Worm (Caenorhabditis elegans) whole organism, L1 larva: ENCODE data around the gene gldi-2.

Experiments
- ceh-82 ChIP-seq, 3 experiments: fragments of 150-350 bp in 1 of 3; sonication (generic microtip) in 2 of 3; optimal IDR thresholded peaks; 2 replicates each; lab custom pipeline; 2014 to 2017; ENCODE audit warnings: missing biosample characterization in 3 of 3, missing genetic modification characterization in 3 of 3
- elt-3 ChIP-seq, 6 experiments: fragments of 150-350 bp in 1 of 6; sonication (generic microtip); optimal IDR thresholded peaks; 2 replicates each; lab custom pipeline; 2017 to 2018; ENCODE audit warnings: missing biosample characterization in 6 of 6, missing genetic modification characterization in 6 of 6, inconsistent platforms in 1 of 6
- lin-14 ChIP-seq: fragments of 200-800 bp; sonication (Bioruptor generic); optimal IDR thresholded peaks from 2 replicates; lab custom pipeline; 2018; ENCODE audit warnings: mild to moderate bottlenecking, missing genetic modification characterization, moderate library complexity, missing compliant biosample characterization
- nhr-237 ChIP-seq: fragments of 150-350 bp; optimal IDR thresholded peaks from 2 replicates; lab custom pipeline; 2014; ENCODE audit warnings: missing biosample characterization, missing genetic modification characterization
- nhr-71 ChIP-seq: sonication (generic microtip); optimal IDR thresholded peaks from 2 replicates; lab custom pipeline; 2016; ENCODE audit warnings: mild to moderate bottlenecking, missing genetic modification characterization, moderate library complexity, missing compliant biosample characterization
- ztf-11 ChIP-seq, 2 experiments: sonication (generic microtip); optimal IDR thresholded peaks; 2 replicates each; lab custom pipeline; 2016 to 2017; ENCODE audit warnings: missing genetic modification characterization in 2 of 2, missing biosample characterization in 1 of 2, missing compliant biosample characterization in 1 of 2

DNA sequence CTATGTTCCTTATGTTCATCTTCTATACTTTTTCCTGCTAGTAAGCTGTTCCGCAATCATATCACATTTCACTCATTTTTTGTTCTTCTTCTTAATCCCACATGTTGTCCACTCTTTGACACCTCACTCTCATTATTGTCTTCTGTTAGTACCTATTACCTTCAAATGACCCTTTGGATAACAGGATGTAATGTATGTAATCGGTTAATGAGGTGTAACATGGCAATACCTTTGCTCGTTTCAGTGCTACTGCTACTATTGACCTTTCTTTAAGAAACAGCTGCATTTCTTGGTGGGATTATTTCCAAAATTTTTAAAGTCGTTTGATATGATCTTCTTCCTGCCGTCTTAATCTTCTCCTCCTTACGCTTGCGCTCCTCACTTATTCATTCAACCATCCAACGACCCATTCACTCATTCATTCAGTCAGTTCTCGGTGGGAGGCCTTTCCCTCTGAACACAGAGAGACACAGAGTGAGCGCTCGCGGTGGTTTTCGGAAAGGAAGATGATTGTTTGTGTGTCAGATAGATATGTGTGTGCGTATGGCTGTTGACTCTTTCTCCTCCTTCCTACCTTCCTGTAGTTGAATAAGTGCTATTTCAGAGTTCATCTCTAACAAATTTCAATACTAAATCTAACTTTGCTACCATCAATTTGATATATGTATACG lies 48.4 kb downstream of the gldi-2 start:
- TF ChIP-seq nhr-71 (no peak), ztf-11 (tag; optimal IDR thresholded peaks at IDR 0.05; lab: Kevin White, UChicago) (no peak), ceh-82 (tag; optimal IDR thresholded peaks at IDR 0.05; lab: Kevin White, UChicago) (peak in 1 of 3 experiments; percentile 6), nhr-237 (tag; lab: Kevin White, UChicago) (no peak), elt-3 (tag; optimal IDR thresholded peaks at IDR 0.05; lab: Kevin White, UChicago) (no peak), lin-14 (GFP tag; lab: Kevin White, UChicago) (peak; percentile 61)
